Worm (Caenorhabditis elegans) whole organism, L1 larva: Measurements from ENCODE around the gene srj-6.

Source experiments
- ces-1 ChIP-seq: fragments of 150-350 bp; optimal IDR thresholded peaks from 2 replicates; lab custom pipeline; 2014; ENCODE audit warnings: missing biosample characterization, missing genetic modification reagents, missing genetic modification characterization
- nhr-76 ChIP-seq: sonication (generic microtip); optimal IDR thresholded peaks from 2 replicates; lab custom pipeline; 2017; ENCODE audit warnings: missing biosample characterization, missing genetic modification characterization
- ztf-4 ChIP-seq: fragments of 150-350 bp; optimal IDR thresholded peaks from 2 replicates; lab custom pipeline; 2014; ENCODE audit warnings: missing biosample characterization, missing genetic modification characterization

DNA sequence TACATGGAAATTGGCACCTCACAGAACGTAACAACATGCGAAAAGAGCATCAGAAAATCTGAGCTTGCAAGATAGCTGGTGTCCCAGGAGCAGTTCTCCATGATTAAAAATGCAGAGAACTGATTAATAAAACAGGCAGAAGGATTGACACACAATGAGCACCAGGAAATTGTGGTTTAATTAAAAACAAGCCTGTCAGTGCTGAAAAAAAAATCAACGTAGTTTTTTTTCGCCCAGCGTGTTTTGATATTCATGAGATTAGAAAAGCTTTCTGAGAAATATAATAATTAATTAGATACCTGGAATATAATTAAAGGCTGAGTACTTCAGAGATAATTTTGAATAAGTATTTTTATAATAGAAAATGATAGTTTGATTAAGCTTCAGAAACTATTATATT, 3.4 kb upstream of the srj-6 start, which contains the start of gene srh-246:
- TF ChIP-seq ces-1 (GFP tag; lab: Kevin White, UChicago) (no peak), ztf-4 (tag; lab: Kevin White, UChicago) (no peak), nhr-76 (tag; lab: Kevin White, UChicago) (no peak)
